Fruit fly (Drosophila melanogaster) whole organism, wandering third instar larva: ENCODE measurements around the gene ChT.

ENCODE experiments used
- Abd-B ChIP-seq: fragments of >200 bp; optimal IDR thresholded peaks from 2 replicates; lab custom pipeline; 2017; ENCODE audit warnings: missing biosample characterization, missing genetic modification characterization
- CG32264 ChIP-seq: fragments of 200-800 bp; sonication (Bioruptor generic); optimal IDR thresholded peaks from 2 replicates; lab custom pipeline; 2016; ENCODE audit warnings: missing biosample characterization, missing genetic modification characterization
- CrebA ChIP-seq: fragments of 200-800 bp; sonication (Bioruptor generic); optimal IDR thresholded peaks from 2 replicates; lab custom pipeline; 2016; ENCODE audit warnings: missing biosample characterization, mild to moderate bottlenecking, missing genetic modification characterization, borderline replicate concordance
- Dfd ChIP-seq: fragments of >200 bp; optimal IDR thresholded peaks from 2 replicates; lab custom pipeline; 2017; ENCODE audit warnings: missing biosample characterization, missing genetic modification characterization
- Dif ChIP-seq: fragments of 200-275, 200-300 bp; sonication (Bioruptor generic); optimal IDR thresholded peaks from 2 replicates; lab custom pipeline; 2018; ENCODE audit warnings: missing biosample characterization, missing genetic modification characterization; ENCODE audit not compliant: partially characterized antibody
- GATAd ChIP-seq: sonication (Bioruptor generic); optimal IDR thresholded peaks from 2 replicates; lab custom pipeline; 2016; ENCODE audit warnings: missing biosample characterization, missing genetic modification characterization
- HLH106 ChIP-seq: fragments of 200-800 bp; optimal IDR thresholded peaks from 3 replicates; lab custom pipeline; 2019; ENCODE audit warnings: missing biosample characterization, mild to moderate bottlenecking, missing genetic modification characterization, moderate library complexity
- Hnf4 ChIP-seq: fragments of 200-800 bp; sonication (Bioruptor generic); optimal IDR thresholded peaks from 2 replicates; lab custom pipeline; 2016; ENCODE audit warnings: missing biosample characterization, mild to moderate bottlenecking, missing genetic modification characterization
- Hr78 ChIP-seq: fragments of >200 bp; optimal IDR thresholded peaks from 2 replicates; lab custom pipeline; 2017; ENCODE audit warnings: missing biosample characterization, missing genetic modification characterization
- Hr83 ChIP-seq: fragments of 200-300 bp; sonication (Bioruptor generic); optimal IDR thresholded peaks from 2 replicates; lab custom pipeline; 2016; ENCODE audit warnings: missing biosample characterization, mild to moderate bottlenecking, missing genetic modification characterization, moderate library complexity; ENCODE audit not compliant: poor library complexity, severe bottlenecking
- Mio ChIP-seq: sonication (Bioruptor generic); optimal IDR thresholded peaks from 2 replicates; lab custom pipeline; 2016; ENCODE audit warnings: missing biosample characterization, missing genetic modification characterization
- N ChIP-seq: fragments of >200 bp; optimal IDR thresholded peaks from 2 replicates; lab custom pipeline; 2018; ENCODE audit warnings: missing biosample characterization, missing external identifiers, missing genetic modification characterization
- OdsH ChIP-seq: fragments of 200-800 bp; sonication (Bioruptor generic); optimal IDR thresholded peaks from 2 replicates; lab custom pipeline; 2016; ENCODE audit warnings: missing biosample characterization, mild to moderate bottlenecking, missing genetic modification characterization
- Sp1 ChIP-seq: fragments of 200-800 bp; sonication (Bioruptor generic); optimal IDR thresholded peaks from 3 replicates; lab custom pipeline; 2019; ENCODE audit warnings: missing biosample characterization, mild to moderate bottlenecking, missing genetic modification characterization, moderate library complexity
- Vsx2 ChIP-seq: fragments of 200-300, 225-300 bp; sonication (Bioruptor generic); optimal IDR thresholded peaks from 2 replicates; lab custom pipeline; 2018; ENCODE audit warnings: missing biosample characterization, missing genetic modification characterization; ENCODE audit not compliant: partially characterized antibody
- br ChIP-seq: fragments of 200-800 bp; sonication (Bioruptor generic); optimal IDR thresholded peaks from 2 replicates; lab custom pipeline; 2016; ENCODE audit warnings: missing biosample characterization, missing genetic modification characterization
- dl ChIP-seq, 2 experiments: fragments of 175-275, 200-275 bp in 1 of 2; fragments of 200-275 bp in 1 of 2; sonication (Bioruptor generic); optimal IDR thresholded peaks; lab custom pipeline; 2018; ENCODE audit warnings: mild to moderate bottlenecking in 2 of 2, missing biosample characterization in 2 of 2, missing genetic modification characterization in 2 of 2, moderate library complexity in 2 of 2; ENCODE audit not compliant: partially characterized antibody in 2 of 2, insufficient read depth in 1 of 2
- dmrt93B ChIP-seq: fragments of 200-800 bp; sonication (Bioruptor generic); optimal IDR thresholded peaks from 2 replicates; lab custom pipeline; 2018; ENCODE audit warnings: missing biosample characterization, mild to moderate bottlenecking, missing genetic modification characterization
- ey ChIP-seq: fragments of 200-800 bp; sonication (Bioruptor generic); optimal IDR thresholded peaks from 2 replicates; lab custom pipeline; 2016; ENCODE audit warnings: missing biosample characterization, missing genetic modification characterization
- foxo ChIP-seq, 2 experiments: fragments of 200-800 bp; sonication (Bioruptor generic); optimal IDR thresholded peaks; 2 replicates in 1 of 2; 3 replicates in 1 of 2; lab custom pipeline; 2016 to 2017; ENCODE audit warnings: missing biosample characterization in 2 of 2, missing genetic modification characterization in 2 of 2
- fru ChIP-seq: fragments of 200-800 bp; sonication (Bioruptor generic); optimal IDR thresholded peaks from 3 replicates; lab custom pipeline; 2016; ENCODE audit warnings: missing biosample characterization, mild to moderate bottlenecking, missing genetic modification characterization
- h ChIP-seq: fragments of 200-800 bp; sonication (Bioruptor generic); optimal IDR thresholded peaks from 3 replicates; lab custom pipeline; 2016; ENCODE audit warnings: missing biosample characterization, mild to moderate bottlenecking, missing genetic modification characterization
- jim ChIP-seq: fragments of 175-275, 200-325 bp; sonication (Bioruptor generic); optimal IDR thresholded peaks from 2 replicates; lab custom pipeline; 2016; ENCODE audit warnings: missing biosample characterization, mild to moderate bottlenecking, missing genetic modification characterization
- lola ChIP-seq: fragments of >200 bp; optimal IDR thresholded peaks from 2 replicates; lab custom pipeline; 2017; ENCODE audit warnings: missing biosample characterization, missing genetic modification characterization
- pan ChIP-seq: fragments of >200 bp; optimal IDR thresholded peaks from 2 replicates; lab custom pipeline; 2017
- psq ChIP-seq: fragments of 200-800 bp; sonication (Bioruptor generic); optimal IDR thresholded peaks from 3 replicates; lab custom pipeline; 2017; ENCODE audit warnings: missing biosample characterization, mild to moderate bottlenecking, missing genetic modification characterization, moderate library complexity
- rgr ChIP-seq: fragments of 200-800 bp; sonication (Bioruptor generic); optimal IDR thresholded peaks from 3 replicates; lab custom pipeline; 2016; ENCODE audit warnings: missing biosample characterization, mild to moderate bottlenecking, missing genetic modification characterization
- sage ChIP-seq: fragments of 200-800 bp; sonication (Bioruptor generic); optimal IDR thresholded peaks from 2 replicates; lab custom pipeline; 2016; ENCODE audit warnings: missing biosample characterization, mild to moderate bottlenecking, missing genetic modification characterization
- tai ChIP-seq: sonication (Bioruptor generic); optimal IDR thresholded peaks from 2 replicates; lab custom pipeline; 2016; ENCODE audit warnings: missing biosample characterization, missing genetic modification characterization
- usp ChIP-seq: fragments of >200 bp; optimal IDR thresholded peaks from 2 replicates; lab custom pipeline; 2017; ENCODE audit warnings: missing biosample characterization, missing genetic modification characterization
- woc ChIP-seq: sonication (Bioruptor generic); optimal IDR thresholded peaks from 2 replicates; lab custom pipeline; 2016; ENCODE audit warnings: missing biosample characterization, mild to moderate bottlenecking, missing genetic modification characterization

The ChT gene

dm6 chr3R:18680332-18680731 lies at the start of gene ChT, which contains the start of gene CG46318:
Gene ChT (plus strand): TSS chr3R:18680604.
Gene CG46318 (plus strand): TSS chr3R:18680604.
- TF ChIP-seq tai, result no peak
- no peak for TF ChIP-seq dl (GFP tag; optimal IDR thresholded peaks at IDR 0.05; lab: Kevin White, UChicago; ENCODE audit: insufficient read depth in 1 of 2, partially characterized antibody in 2 of 2)
- TF ChIP-seq br (GFP tag; lab: Kevin White, UChicago), result no peak
- TF ChIP-seq rgr (GFP tag; lab: Kevin White, UChicago), result no peak
- TF ChIP-seq jim, result no peak
- no peak for TF ChIP-seq sage (GFP tag; lab: Kevin White, UChicago)
- no peak for TF ChIP-seq psq (GFP tag; lab: Kevin White, UChicago)
- no peak for TF ChIP-seq Dfd (GFP tag; lab: Kevin White, UChicago)
- no peak for TF ChIP-seq woc (GFP tag; lab: Kevin White, UChicago)
- TF ChIP-seq dmrt93B (GFP tag; lab: Kevin White, UChicago), result no peak
- TF ChIP-seq Hnf4 (GFP tag; lab: Kevin White, UChicago), result no peak
- TF ChIP-seq h (GFP tag; lab: Kevin White, UChicago), result no peak

- TF ChIP-seq h (GFP tag; lab: Kevin White, UChicago) (peak; percentile 12), Dif (GFP tag; lab: Kevin White, UChicago) (no peak)
Measured at dm6 chr3R:18633099-18633498, 47.3 kb upstream of the ChT start.

dm6 chr3R:18639662-18640061 lies 40.7 kb upstream of the ChT start:
- TF ChIP-seq Mio (no peak), HLH106 (tag; lab: Kevin White, UChicago) (peak; percentile 1), dmrt93B (GFP tag; lab: Kevin White, UChicago) (no peak)

- TF ChIP-seq Hr83 (GFP tag; lab: Kevin White, UChicago), result no peak
- TF ChIP-seq jim, result no peak
- TF ChIP-seq Dfd (GFP tag; lab: Kevin White, UChicago), result no peak
- TF ChIP-seq usp (GFP tag; lab: Kevin White, UChicago), result no peak
- TF ChIP-seq OdsH (GFP tag; lab: Kevin White, UChicago), result no peak
- TF ChIP-seq br (GFP tag; lab: Kevin White, UChicago), result no peak
- no peak for TF ChIP-seq woc (GFP tag; lab: Kevin White, UChicago)
- TF ChIP-seq pan, result no peak
- TF ChIP-seq tai, result no peak
- TF ChIP-seq Dif (GFP tag; lab: Kevin White, UChicago), result no peak
- TF ChIP-seq, all 38 proteins: peak for 0
Measured at dm6 chr3R:18641242-18641757, 39.1 kb upstream of the ChT start, which contains the start of gene CG14301. Gene CG14301 (minus strand): TSS chr3R:18641457.

dm6 chr3R:18643646-18644045 lies 36.8 kb upstream of the ChT start:
- TF ChIP-seq jim (no peak), br (GFP tag; lab: Kevin White, UChicago) (no peak), OdsH (GFP tag; lab: Kevin White, UChicago) (no peak), foxo (GFP tag; optimal IDR thresholded peaks at IDR 0.05; lab: Kevin White, UChicago) (no peak), dmrt93B (GFP tag; lab: Kevin White, UChicago) (no peak), Dfd (GFP tag; lab: Kevin White, UChicago) (no peak), ey (GFP tag; lab: Kevin White, UChicago) (no peak), Abd-B (no peak), usp (GFP tag; lab: Kevin White, UChicago) (no peak), h (GFP tag; lab: Kevin White, UChicago) (no peak), CrebA (GFP tag; lab: Kevin White, UChicago) (no peak), Hr83 (GFP tag; lab: Kevin White, UChicago) (no peak), lola (no peak), tai (no peak), GATAd (GFP tag; lab: Kevin White, UChicago) (no peak), pan (no peak), CG32264 (GFP tag; lab: Kevin White, UChicago) (no peak), Hr78 (no peak)

- TF ChIP-seq psq (GFP tag; lab: Kevin White, UChicago), result no peak
- no peak for TF ChIP-seq sage (GFP tag; lab: Kevin White, UChicago)
- no peak for TF ChIP-seq fru (GFP tag; lab: Kevin White, UChicago)
- TF ChIP-seq CG32264 (GFP tag; lab: Kevin White, UChicago), result no peak
- TF ChIP-seq Abd-B, result no peak
- peak; percentile 51 for TF ChIP-seq Dif (GFP tag; lab: Kevin White, UChicago)
- no peak for TF ChIP-seq GATAd (GFP tag; lab: Kevin White, UChicago)
- TF ChIP-seq Mio, result no peak
- TF ChIP-seq foxo (GFP tag; optimal IDR thresholded peaks at IDR 0.05; lab: Kevin White, UChicago), result no peak
- TF ChIP-seq dmrt93B (GFP tag; lab: Kevin White, UChicago), result no peak
- no peak for TF ChIP-seq OdsH (GFP tag; lab: Kevin White, UChicago)
- peak in 1 of 2 experiments; percentile 28 for TF ChIP-seq dl (GFP tag; optimal IDR thresholded peaks at IDR 0.05; lab: Kevin White, UChicago; ENCODE audit: insufficient read depth in 1 of 2, partially characterized antibody in 2 of 2)
- TF ChIP-seq woc (GFP tag; lab: Kevin White, UChicago), result no peak
- TF ChIP-seq Vsx2 (GFP tag; lab: Kevin White, UChicago), result peak; percentile 96
- no peak for TF ChIP-seq Sp1
- no peak for TF ChIP-seq h (GFP tag; lab: Kevin White, UChicago)
- TF ChIP-seq N (GFP tag; lab: Kevin White, UChicago), result no peak
- TF ChIP-seq, all 38 proteins: peak for 3
Measured at dm6 chr3R:18658380-18658944, 21.9 kb upstream of the ChT start.
